Fruit fly (Drosophila melanogaster): ENCODE data around the gene CG2258.
A peak's percentile ranks its signal among the peaks of the same experiment; 100 is the strongest.

- TF ChIP-seq CG17806 (tag; optimal IDR thresholded peaks at IDR 0.05): peak; percentile 95
- peak; percentile 97 for TF ChIP-seq CG15710 (tag; optimal IDR thresholded peaks at IDR 0.05)
Observed at dm6 chrX:8092075-8092682, 9.7 kb downstream of the CG2258 start.
